Worm (Caenorhabditis elegans) whole organism, midembryonic: ENCODE results near the gene C36C5.14.

ENCODE experiments used
- T22C8.4 ChIP-seq: fragments of 200-800 bp; sonication (Bioruptor generic); IDR thresholded peaks from 2 replicates; pipeline ENCODE4 v1.3.6; 2022; ENCODE audit warnings: missing genetic modification characterization, missing compliant biosample characterization
- cog-1 ChIP-seq: sonication (generic microtip); optimal IDR thresholded peaks from 2 replicates; lab custom pipeline; 2016; ENCODE audit warnings: missing genetic modification characterization, missing compliant biosample characterization
- flt-1 ChIP-seq: fragments of 200-800 bp; sonication (Bioruptor generic); IDR thresholded peaks from 2 replicates; pipeline ENCODE4 v1.3.6; 2022; ENCODE audit warnings: missing genetic modification characterization, missing compliant biosample characterization
- klf-2 ChIP-seq: fragments of 200-800 bp; sonication (Bioruptor generic); conservative IDR thresholded peaks from 2 replicates; pipeline ENCODE4 v1.3.6; 2022; ENCODE audit warnings: missing genetic modification reagents, missing genetic modification characterization, missing compliant biosample characterization
- med-1 ChIP-seq: sonication (generic microtip); optimal IDR thresholded peaks from 2 replicates; lab custom pipeline; 2017; ENCODE audit warnings: missing genetic modification characterization, mild to moderate bottlenecking, missing compliant biosample characterization, antibody characterized with exemption, missing genetic modification reagents; ENCODE audit not compliant: insufficient read depth
- ref-1 ChIP-seq: fragments of 200-800 bp; sonication (Bioruptor generic); conservative IDR thresholded peaks from 2 replicates; pipeline ENCODE4 v1.3.6; 2022; ENCODE audit warnings: missing genetic modification reagents, missing genetic modification characterization, missing compliant biosample characterization
- tab-1 ChIP-seq: fragments of 200-800 bp; sonication (Bioruptor generic); IDR thresholded peaks from 2 replicates; pipeline ENCODE4 v1.3.6; 2022; ENCODE audit warnings: missing genetic modification characterization, missing compliant biosample characterization
- ztf-23 ChIP-seq: fragments of 200-800 bp; sonication (Bioruptor generic); IDR thresholded peaks from 2 replicates; pipeline ENCODE4 v1.3.6; 2022; ENCODE audit warnings: missing genetic modification reagents, missing genetic modification characterization, missing compliant biosample characterization
- ztf-29 ChIP-seq: fragments of 200-800 bp; sonication (Bioruptor generic); IDR thresholded peaks from 2 replicates; pipeline ENCODE4 v1.3.6; 2022; ENCODE audit warnings: missing genetic modification reagents, missing genetic modification characterization, missing compliant biosample characterization

Gene C36C5.14

DNA sequence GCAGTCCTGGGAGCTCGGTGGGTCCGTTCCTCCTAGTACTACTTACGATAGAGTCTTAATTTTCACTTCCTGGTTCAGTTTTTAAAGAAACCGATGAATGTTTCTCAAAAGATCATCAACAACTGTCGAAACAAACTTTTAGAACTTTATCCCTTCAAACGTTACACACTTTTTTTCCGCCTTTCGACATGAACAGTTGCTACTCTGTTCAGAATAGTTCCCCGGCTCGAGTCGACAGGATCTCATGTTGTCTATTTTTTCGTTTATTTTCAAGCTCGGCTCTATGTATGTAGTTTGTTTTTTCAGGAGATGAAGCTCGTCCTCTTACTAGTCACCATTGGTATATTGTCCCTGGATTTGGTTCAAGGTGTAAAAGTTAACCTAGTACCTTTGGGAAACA, 8.6 kb downstream of the C36C5.14 start, which contains the start of gene exh-1:
Gene exh-1 (plus strand): TSS at position 301 of the 400 bp plus-strand sequence.
- TF ChIP-seq flt-1 (GFP tag; lab: Robert Waterston, UW) = no peak
- no peak for TF ChIP-seq T22C8.4 (GFP tag; lab: Robert Waterston, UW)
- no peak for TF ChIP-seq ztf-23 (GFP tag; lab: Robert Waterston, UW)
- no peak for TF ChIP-seq ztf-29 (GFP tag; lab: Robert Waterston, UW)
- TF ChIP-seq klf-2 (GFP tag; lab: Robert Waterston, UW) = no peak
- TF ChIP-seq ref-1 (GFP tag; lab: Robert Waterston, UW) = no peak
- no peak for TF ChIP-seq tab-1 (GFP tag; lab: Robert Waterston, UW)
- no peak for TF ChIP-seq cog-1 (tag; lab: Kevin White, UChicago)
- no peak for TF ChIP-seq med-1

ce11 chrV:3155072-3155471, 10.3 kb downstream of the C36C5.14 start, which contains the start of gene srab-7:
Gene srab-7, minus strand, starts transcription at chrV:3155172.
- TF ChIP-seq cog-1 (tag; lab: Kevin White, UChicago) (no peak), tab-1 (GFP tag; lab: Robert Waterston, UW) (no peak), ztf-29 (GFP tag; lab: Robert Waterston, UW) (no peak), klf-2 (GFP tag; lab: Robert Waterston, UW) (no peak), flt-1 (GFP tag; lab: Robert Waterston, UW) (no peak), ztf-23 (GFP tag; lab: Robert Waterston, UW) (no peak), T22C8.4 (GFP tag; lab: Robert Waterston, UW) (no peak), med-1 (no peak), ref-1 (GFP tag; lab: Robert Waterston, UW) (no peak)

DNA sequence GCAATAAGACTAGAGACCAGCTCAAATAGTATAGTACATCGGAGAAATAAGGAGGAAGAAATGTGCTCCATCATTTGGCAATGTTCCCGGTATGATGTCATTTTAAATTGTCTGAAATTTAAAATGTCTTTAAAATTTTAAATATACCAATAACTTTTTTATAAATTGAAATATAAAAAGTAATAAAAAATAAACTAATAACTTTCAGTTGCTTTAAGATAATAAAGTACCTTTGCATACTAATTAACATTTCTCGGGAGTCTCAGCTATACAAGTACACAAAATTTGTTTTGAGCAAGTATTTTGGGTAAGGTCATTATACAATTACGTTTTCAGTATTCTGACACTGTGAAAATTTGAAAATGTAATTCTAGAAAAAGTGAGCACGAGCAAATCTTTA, 13.5 kb downstream of the C36C5.14 start, which contains the start of gene srab-6:
Gene srab-6 (minus strand): TSS at position 101 of the 400 bp plus-strand sequence.
- no peak for TF ChIP-seq flt-1 (GFP tag; lab: Robert Waterston, UW)
- TF ChIP-seq ztf-29 (GFP tag; lab: Robert Waterston, UW) = no peak
- TF ChIP-seq ztf-23 (GFP tag; lab: Robert Waterston, UW) = no peak
- no peak for TF ChIP-seq ref-1 (GFP tag; lab: Robert Waterston, UW)
- no peak for TF ChIP-seq cog-1 (tag; lab: Kevin White, UChicago)
- TF ChIP-seq med-1 = no peak

DNA sequence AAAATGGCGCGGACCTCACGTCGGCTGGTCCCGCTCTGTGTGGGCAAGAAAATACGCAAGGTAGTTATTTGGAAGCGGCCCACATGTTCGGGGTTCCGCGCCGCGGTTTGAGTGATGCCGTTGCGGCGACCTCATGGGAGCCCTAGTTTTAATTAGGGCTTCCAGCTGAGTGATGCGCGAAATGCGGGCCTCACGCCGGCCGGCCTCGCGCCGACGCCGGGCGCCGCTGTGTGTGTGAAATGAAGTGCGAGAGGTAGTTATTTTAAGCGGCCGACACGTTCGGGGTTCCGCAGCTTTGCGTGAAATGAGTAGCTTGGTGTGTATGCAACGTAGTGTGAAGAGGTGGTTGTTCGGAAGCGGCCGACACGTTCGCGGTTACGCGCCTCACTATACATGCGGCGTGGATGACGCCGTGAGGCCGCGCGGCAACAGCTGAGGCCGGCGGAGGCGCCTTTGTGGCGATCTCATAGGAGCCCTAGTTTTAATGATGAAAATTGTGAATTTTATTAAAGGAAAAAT, 15.4 kb downstream of the C36C5.14 start:
- no peak for TF ChIP-seq ztf-23 (GFP tag; lab: Robert Waterston, UW)
- no peak for TF ChIP-seq klf-2 (GFP tag; lab: Robert Waterston, UW)
- TF ChIP-seq cog-1 (tag; lab: Kevin White, UChicago) = no peak
- no peak for TF ChIP-seq ref-1 (GFP tag; lab: Robert Waterston, UW)
- no peak for TF ChIP-seq med-1
- TF ChIP-seq ztf-29 (GFP tag; lab: Robert Waterston, UW) = no peak
- no peak for TF ChIP-seq flt-1 (GFP tag; lab: Robert Waterston, UW)
- TF ChIP-seq tab-1 (GFP tag; lab: Robert Waterston, UW) = no peak
- no peak for TF ChIP-seq T22C8.4 (GFP tag; lab: Robert Waterston, UW)

ce11 chrV:3146932-3147331, 18.4 kb downstream of the C36C5.14 start, which contains the start of gene srab-11:
Gene srab-11, minus strand, starts transcription at chrV:3147032.
- TF ChIP-seq ztf-29 (GFP tag; lab: Robert Waterston, UW) = no peak
- no peak for TF ChIP-seq cog-1 (tag; lab: Kevin White, UChicago)
- no peak for TF ChIP-seq klf-2 (GFP tag; lab: Robert Waterston, UW)
- TF ChIP-seq tab-1 (GFP tag; lab: Robert Waterston, UW) = no peak
- TF ChIP-seq med-1 = no peak
- TF ChIP-seq T22C8.4 (GFP tag; lab: Robert Waterston, UW) = no peak
- no peak for TF ChIP-seq flt-1 (GFP tag; lab: Robert Waterston, UW)
- TF ChIP-seq ztf-23 (GFP tag; lab: Robert Waterston, UW) = no peak
- TF ChIP-seq ref-1 (GFP tag; lab: Robert Waterston, UW) = no peak

DNA sequence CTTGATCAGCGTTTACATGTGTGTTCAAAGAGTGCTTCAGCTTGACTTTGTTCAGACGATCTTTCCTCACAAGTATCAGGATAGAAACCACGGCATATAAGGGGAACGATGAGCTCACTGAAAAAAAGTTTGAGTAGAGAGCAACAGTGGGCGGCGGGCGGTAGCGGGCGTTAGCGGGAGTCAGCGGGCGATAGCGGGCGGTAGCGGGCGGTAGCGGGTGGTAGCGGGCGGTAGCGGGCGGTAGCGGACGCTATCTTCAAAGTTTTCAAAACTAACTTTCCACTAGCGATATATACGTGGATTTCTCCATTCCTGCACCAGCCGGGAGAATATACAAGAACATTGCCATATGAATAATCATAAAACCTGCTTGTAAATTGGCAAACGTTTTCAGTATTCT, 20.1 kb downstream of the C36C5.14 start:
- TF ChIP-seq ztf-23 (GFP tag; lab: Robert Waterston, UW) (no peak), tab-1 (GFP tag; lab: Robert Waterston, UW) (0 out of 2 replicates have a peak, but pooled peaks have one; percentile 37)

DNA sequence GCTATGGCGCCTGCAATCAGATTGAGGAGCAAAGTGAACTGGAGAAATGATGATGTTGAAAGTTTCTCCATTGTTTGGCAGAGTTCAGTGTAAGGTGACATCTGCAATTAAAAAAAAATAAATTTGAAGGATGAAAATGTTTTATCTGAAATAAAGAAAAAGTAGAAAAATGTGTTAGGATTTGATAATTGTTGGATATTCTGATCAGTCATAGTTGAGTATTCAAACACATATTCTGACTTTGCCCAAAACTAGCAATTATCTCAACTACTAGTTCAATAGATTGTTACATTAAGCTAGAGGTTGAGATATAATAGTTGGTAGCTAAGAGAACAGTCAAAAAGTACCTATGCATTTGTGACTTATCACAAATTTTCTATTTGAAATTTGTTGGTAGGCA, 20.8 kb downstream of the C36C5.14 start, which contains the start of gene srab-10:
Gene srab-10 (minus strand): TSS at position 101 of the 400 bp plus-strand sequence.
- TF ChIP-seq klf-2 (GFP tag; lab: Robert Waterston, UW) (no peak), T22C8.4 (GFP tag; lab: Robert Waterston, UW) (no peak), cog-1 (tag; lab: Kevin White, UChicago) (no peak), flt-1 (GFP tag; lab: Robert Waterston, UW) (no peak), med-1 (no peak), ztf-29 (GFP tag; lab: Robert Waterston, UW) (no peak), ref-1 (GFP tag; lab: Robert Waterston, UW) (no peak), ztf-23 (GFP tag; lab: Robert Waterston, UW) (no peak), tab-1 (GFP tag; lab: Robert Waterston, UW) (no peak)

- no peak for TF ChIP-seq T22C8.4 (GFP tag; lab: Robert Waterston, UW)
- TF ChIP-seq klf-2 (GFP tag; lab: Robert Waterston, UW) = no peak
- no peak for TF ChIP-seq tab-1 (GFP tag; lab: Robert Waterston, UW)
- no peak for TF ChIP-seq cog-1 (tag; lab: Kevin White, UChicago)
- TF ChIP-seq ztf-23 (GFP tag; lab: Robert Waterston, UW) = no peak
- TF ChIP-seq ztf-29 (GFP tag; lab: Robert Waterston, UW) = no peak
- no peak for TF ChIP-seq ref-1 (GFP tag; lab: Robert Waterston, UW)
- no peak for TF ChIP-seq flt-1 (GFP tag; lab: Robert Waterston, UW)
- TF ChIP-seq med-1 = no peak
Observed at ce11 chrV:3141190-3141589, 24.1 kb downstream of the C36C5.14 start, which contains the start of gene srab-9. Gene srab-9, minus strand, starts transcription at chrV:3141290.

DNA sequence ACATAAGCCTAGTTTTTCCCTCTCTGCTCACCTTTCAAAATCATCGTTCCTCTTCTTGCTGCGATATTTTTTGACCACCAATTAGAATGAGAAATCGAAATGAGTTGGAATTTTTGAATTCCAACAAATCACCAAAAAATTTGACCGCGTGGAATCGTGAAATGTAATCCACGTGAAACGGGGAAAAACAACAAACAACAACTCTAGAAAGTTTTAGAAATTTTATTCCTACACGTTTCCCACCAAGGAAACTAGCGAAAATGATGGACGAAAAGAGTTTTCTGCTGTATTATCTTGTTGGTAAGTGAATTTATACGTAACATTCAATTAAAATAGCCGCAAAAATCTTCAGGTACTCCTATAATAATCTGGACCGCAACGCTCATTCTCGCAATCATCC, 26.9 kb downstream of the C36C5.14 start, which contains the start of the genes irld-3 and F02C9.1:
Gene irld-3 (minus strand): TSS at position 101 of the 400 bp plus-strand sequence.
Gene F02C9.1 (plus strand): TSS at position 216 of the 400 bp plus-strand sequence.
- no peak for TF ChIP-seq T22C8.4 (GFP tag; lab: Robert Waterston, UW)
- no peak for TF ChIP-seq med-1
- no peak for TF ChIP-seq ztf-23 (GFP tag; lab: Robert Waterston, UW)
- TF ChIP-seq flt-1 (GFP tag; lab: Robert Waterston, UW) = no peak
